Worm (Caenorhabditis elegans): Measurements from ENCODE around the gene F08D12.7.

DNA sequence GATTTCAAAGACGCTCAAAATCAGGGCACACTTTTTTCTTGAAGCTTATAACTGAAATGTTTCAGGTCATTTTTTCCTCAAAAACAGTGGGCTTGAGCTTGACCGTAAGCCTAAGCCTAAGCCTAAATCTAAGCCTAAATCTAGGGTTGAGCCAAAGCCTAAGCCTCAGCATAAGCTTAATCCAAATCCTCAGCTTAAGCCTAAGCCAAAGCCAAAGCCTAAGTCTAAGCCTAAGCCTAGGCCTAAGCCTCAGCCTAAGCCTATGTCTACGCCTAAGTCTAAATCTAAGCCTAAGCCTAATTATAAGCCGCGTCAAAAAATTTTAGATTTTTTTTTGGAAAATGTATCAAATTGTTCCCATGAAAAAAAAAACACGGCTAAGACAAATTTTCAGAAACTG, 34.7 kb downstream of the F08D12.7 start:
- TF ChIP-seq B0310.2 (tag; optimal IDR thresholded peaks at IDR 0.05) (no peak), sea-1 (GFP tag; conservative IDR thresholded peaks at IDR 0.05) (no peak), ets-7 (tag; optimal IDR thresholded peaks at IDR 0.05) (no peak)
